Worm (Caenorhabditis elegans) whole organism, young adult: Measurements from ENCODE around the gene srd-27.
A peak's percentile ranks its signal among the peaks of the same experiment; 100 is the strongest.
"Not testable (repeated sequence)": the region's sequence is repeated elsewhere in the genome, so short reads cannot be mapped to it uniquely, and the experiment has no call there.

Source experiments
- B0019.2 ChIP-seq: fragments of 200-800 bp; sonication (Bioruptor generic); conservative IDR thresholded peaks from 2 replicates; pipeline ENCODE4 v1.3.6; 2022; ENCODE audit warnings: missing genetic modification reagents, missing genetic modification characterization, missing compliant biosample characterization
- B0261.1 ChIP-seq: sonication (generic microtip); optimal IDR thresholded peaks from 2 replicates; lab custom pipeline; 2016; ENCODE audit warnings: mild to moderate bottlenecking, missing genetic modification characterization, moderate library complexity, missing compliant biosample characterization
- B0336.3 ChIP-seq: fragments of 200-800 bp; sonication (Bioruptor generic); IDR thresholded peaks from 2 replicates; pipeline ENCODE4 v1.3.6; 2022; ENCODE audit warnings: missing genetic modification characterization, missing compliant biosample characterization
- C17E4.6 ChIP-seq: fragments of 200-800 bp; sonication (Bioruptor generic); IDR thresholded peaks from 2 replicates; pipeline ENCODE4 v1.3.6; 2022; ENCODE audit warnings: missing genetic modification reagents, missing genetic modification characterization, missing compliant biosample characterization
- D2030.7 ChIP-seq: fragments of 200-800 bp; sonication (Bioruptor generic); IDR thresholded peaks from 2 replicates; pipeline ENCODE4 v1.3.6; 2022; ENCODE audit warnings: missing genetic modification reagents, missing genetic modification characterization, missing compliant biosample characterization
- F33H1.4 ChIP-seq: fragments of 200-800 bp; sonication (Bioruptor generic); IDR thresholded peaks from 2 replicates; pipeline ENCODE4 v1.3.6; 2022; ENCODE audit warnings: missing genetic modification reagents, missing genetic modification characterization, missing compliant biosample characterization
- F39B2.1 ChIP-seq: fragments of 200-800 bp; sonication (Bioruptor generic); IDR thresholded peaks from 2 replicates; pipeline ENCODE4 v1.3.6; 2022; ENCODE audit warnings: missing genetic modification reagents, missing genetic modification characterization, missing compliant biosample characterization
- Y53F4B.3 ChIP-seq: fragments of 200-800 bp; sonication (Bioruptor generic); IDR thresholded peaks from 2 replicates; pipeline ENCODE4 v1.3.6; 2022; ENCODE audit warnings: missing genetic modification reagents, missing genetic modification characterization, missing compliant biosample characterization
- Y53G8AR.9 ChIP-seq: fragments of 200-800 bp; sonication (Bioruptor generic); conservative IDR thresholded peaks from 2 replicates; pipeline ENCODE4 v1.3.6; 2022; ENCODE audit warnings: missing genetic modification reagents, missing genetic modification characterization, missing compliant biosample characterization
- Y56A3A.18 ChIP-seq: fragments of 200-800 bp; sonication (Bioruptor generic); IDR thresholded peaks from 2 replicates; pipeline ENCODE4 v1.3.6; 2022; ENCODE audit warnings: missing genetic modification reagents, missing genetic modification characterization, missing compliant biosample characterization
- athp-1 ChIP-seq: sonication (generic microtip); optimal IDR thresholded peaks from 2 replicates; lab custom pipeline; 2017; ENCODE audit warnings: mild to moderate bottlenecking, missing genetic modification characterization, missing compliant biosample characterization
- attf-3 ChIP-seq: fragments of 200-800 bp; sonication (Bioruptor generic); conservative IDR thresholded peaks from 2 replicates; pipeline ENCODE4 v1.3.6; 2022; ENCODE audit warnings: missing genetic modification reagents, missing genetic modification characterization, missing compliant biosample characterization
- attf-6 ChIP-seq: fragments of 200-800 bp; sonication (Bioruptor generic); IDR thresholded peaks from 2 replicates; pipeline ENCODE4 v1.3.6; 2022; ENCODE audit warnings: missing genetic modification reagents, missing genetic modification characterization, missing compliant biosample characterization
- bed-1 ChIP-seq: fragments of 200-800 bp; sonication (Bioruptor generic); IDR thresholded peaks from 2 replicates; pipeline ENCODE4 v1.3.6; 2022; ENCODE audit warnings: missing genetic modification reagents, missing genetic modification characterization, missing compliant biosample characterization
- bed-2 ChIP-seq: fragments of 200-800 bp; sonication (Bioruptor generic); IDR thresholded peaks from 2 replicates; pipeline ENCODE4 v1.3.6; 2022; ENCODE audit warnings: missing genetic modification reagents, missing genetic modification characterization, missing compliant biosample characterization
- cebp-1 ChIP-seq, 2 experiments: fragments of 200-800 bp in 1 of 2; sonication (Bioruptor generic) in 1 of 2; sonication (generic microtip) in 1 of 2; IDR thresholded peaks in 1 of 2; optimal IDR thresholded peaks in 1 of 2; 2 replicates each; pipeline versions ENCODE4 v1.3.6 to Lab custom; 2017 to 2022; ENCODE audit warnings: missing compliant biosample characterization in 2 of 2, missing genetic modification characterization in 2 of 2, mild to moderate bottlenecking in 1 of 2, missing genetic modification reagents in 1 of 2, moderate library complexity in 1 of 2
- cebp-2 ChIP-seq: fragments of 200-800 bp; sonication (Bioruptor generic); IDR thresholded peaks from 2 replicates; pipeline ENCODE4 v1.3.6; 2022; ENCODE audit warnings: missing genetic modification characterization, missing compliant biosample characterization
- ceh-100 ChIP-seq: fragments of 200-800 bp; sonication (Bioruptor generic); IDR thresholded peaks from 2 replicates; pipeline ENCODE4 v1.3.6; 2022; ENCODE audit warnings: missing genetic modification reagents, missing genetic modification characterization, missing compliant biosample characterization
- ceh-40 ChIP-seq: fragments of 200-800 bp; sonication (Bioruptor generic); IDR thresholded peaks from 2 replicates; pipeline ENCODE4 v1.3.6; 2022; ENCODE audit warnings: missing genetic modification characterization, missing compliant biosample characterization
- ceh-58 ChIP-seq: fragments of 200-800 bp; sonication (Bioruptor generic); IDR thresholded peaks from 2 replicates; pipeline ENCODE4 v1.3.6; 2022; ENCODE audit warnings: missing genetic modification characterization, missing compliant biosample characterization
- ceh-91 ChIP-seq: fragments of 200-800 bp; sonication (Bioruptor generic); IDR thresholded peaks from 2 replicates; pipeline ENCODE4 v1.3.6; 2022; ENCODE audit warnings: missing genetic modification reagents, missing genetic modification characterization, missing compliant biosample characterization
- die-1 ChIP-seq: sonication (generic microtip); optimal IDR thresholded peaks from 2 replicates; lab custom pipeline; 2016; ENCODE audit warnings: missing genotype, mild to moderate bottlenecking, missing genetic modification characterization, missing compliant biosample characterization
- dox-1 ChIP-seq: fragments of 200-800 bp; sonication (Bioruptor generic); IDR thresholded peaks from 2 replicates; pipeline ENCODE4 v1.3.6; 2022; ENCODE audit warnings: missing genetic modification reagents, missing genetic modification characterization, missing compliant biosample characterization
- egl-44 ChIP-seq: fragments of 200-800 bp; sonication (Bioruptor generic); IDR thresholded peaks from 2 replicates; pipeline ENCODE4 v1.3.6; 2022; ENCODE audit warnings: missing genetic modification reagents, missing genetic modification characterization, missing compliant biosample characterization
- egrh-3 ChIP-seq: fragments of 200-800 bp; sonication (Bioruptor generic); IDR thresholded peaks from 2 replicates; pipeline ENCODE4 v1.3.6; 2022; ENCODE audit warnings: missing genetic modification reagents, missing genetic modification characterization, missing compliant biosample characterization
- ekl-4 ChIP-seq: fragments of 200-800 bp; sonication (Bioruptor generic); IDR thresholded peaks from 2 replicates; pipeline ENCODE4 v1.3.6; 2022; ENCODE audit warnings: missing genetic modification reagents, missing genetic modification characterization, missing compliant biosample characterization
- fkh-3 ChIP-seq: sonication (generic microtip); optimal IDR thresholded peaks from 2 replicates; lab custom pipeline; 2016; ENCODE audit warnings: mild to moderate bottlenecking, missing genetic modification characterization, missing compliant biosample characterization
- hmg-1.2 ChIP-seq: fragments of 200-800 bp; sonication (Bioruptor generic); IDR thresholded peaks from 2 replicates; pipeline ENCODE4 v1.3.6; 2022; ENCODE audit warnings: missing genetic modification reagents, missing genetic modification characterization, missing compliant biosample characterization
- lin-54 ChIP-seq: fragments of 200-800 bp; sonication (Bioruptor generic); optimal IDR thresholded peaks from 2 replicates; lab custom pipeline; 2018; ENCODE audit warnings: mild to moderate bottlenecking, missing genetic modification characterization, missing compliant biosample characterization
- lir-1 ChIP-seq: fragments of 200-800 bp; sonication (Bioruptor generic); conservative IDR thresholded peaks from 2 replicates; pipeline ENCODE4 v1.3.6; 2022; ENCODE audit warnings: missing genetic modification reagents, missing genetic modification characterization, missing compliant biosample characterization
- madf-6 ChIP-seq: fragments of 200-800 bp; sonication (Bioruptor generic); IDR thresholded peaks from 2 replicates; pipeline ENCODE4 v1.3.6; 2022; ENCODE audit warnings: missing genetic modification reagents, missing genetic modification characterization, missing compliant biosample characterization
- madf-8 ChIP-seq: fragments of 200-800 bp; sonication (Bioruptor generic); conservative IDR thresholded peaks from 2 replicates; pipeline ENCODE4 v1.3.6; 2022; ENCODE audit warnings: missing genetic modification reagents, missing genetic modification characterization, missing compliant biosample characterization
- mcd-1 ChIP-seq: fragments of 200-800 bp; sonication (Bioruptor generic); IDR thresholded peaks from 2 replicates; pipeline ENCODE4 v1.3.6; 2022; ENCODE audit warnings: missing genetic modification reagents, missing genetic modification characterization, missing compliant biosample characterization
- mes-4 ChIP-seq: sonication (generic microtip); optimal IDR thresholded peaks from 2 replicates; lab custom pipeline; 2016; ENCODE audit warnings: missing genotype, missing genetic modification characterization, missing compliant biosample characterization
- nfya-2 ChIP-seq: fragments of 200-800 bp; sonication (Bioruptor generic); IDR thresholded peaks from 2 replicates; pipeline ENCODE4 v1.3.6; 2022; ENCODE audit warnings: missing genetic modification reagents, missing genetic modification characterization, missing compliant biosample characterization
- nfyb-1 ChIP-seq: fragments of 200-800 bp; sonication (Bioruptor generic); IDR thresholded peaks from 2 replicates; pipeline ENCODE4 v1.3.6; 2022; ENCODE audit warnings: missing genetic modification reagents, missing genetic modification characterization, missing compliant biosample characterization
- nhr-120 ChIP-seq: fragments of 200-800 bp; sonication (Bioruptor generic); IDR thresholded peaks from 2 replicates; pipeline ENCODE4 v1.3.6; 2022; ENCODE audit warnings: missing genetic modification characterization, missing compliant biosample characterization
- nhr-179 ChIP-seq: sonication (generic microtip); optimal IDR thresholded peaks from 2 replicates; lab custom pipeline; 2016; ENCODE audit warnings: mild to moderate bottlenecking, missing genetic modification characterization, missing compliant biosample characterization
- pha-4 ChIP-seq: fragments of 150-350 bp; sonication (generic microtip); optimal IDR thresholded peaks from 2 replicates; lab custom pipeline; 2014; ENCODE audit warnings: missing biosample characterization, missing genetic modification reagents, missing genetic modification characterization
- rcor-1 ChIP-seq: fragments of 200-800 bp; sonication (Bioruptor generic); IDR thresholded peaks from 2 replicates; pipeline ENCODE4 v1.3.6; 2022; ENCODE audit warnings: missing genetic modification reagents, missing genetic modification characterization, missing compliant biosample characterization
- rpc-1 ChIP-seq, 2 experiments: fragments of 150-350 bp in 1 of 2; sonication (generic microtip) in 1 of 2; optimal IDR thresholded peaks; 2 replicates each; lab custom pipeline; 2014 to 2018; ENCODE audit warnings: missing biosample characterization in 1 of 2, missing genetic modification characterization in 1 of 2, missing genetic modification reagents in 1 of 2, missing genotype in 1 of 2
- sea-2 ChIP-seq: fragments of 200-800 bp; sonication (Bioruptor generic); IDR thresholded peaks from 2 replicates; pipeline ENCODE4 v1.3.6; 2022; ENCODE audit warnings: missing genetic modification characterization, missing compliant biosample characterization
- tbp1 ChIP-seq: fragments of 200-800 bp; sonication (Bioruptor generic); optimal IDR thresholded peaks from 2 replicates; lab custom pipeline; 2018; ENCODE audit warnings: mild to moderate bottlenecking, missing genetic modification characterization, missing compliant biosample characterization
- ztf-28 ChIP-seq: fragments of 200-800 bp; sonication (Bioruptor generic); IDR thresholded peaks from 2 replicates; pipeline ENCODE4 v1.3.6; 2022; ENCODE audit warnings: missing genetic modification reagents, missing genetic modification characterization, missing compliant biosample characterization

Gene srd-27

ce11 chrV:15766122-15766594 lies 37.0 kb upstream of the srd-27 start, which contains the start of the genes haf-3 and F57A10.2 (continued):
- no peak for TF ChIP-seq cebp-1 (GFP tag; IDR thresholded peaks at IDR 0.05; lab: Robert Waterston, UW)
- TF ChIP-seq cebp-1 (tag; optimal IDR thresholded peaks at IDR 0.05; lab: Kevin White, UChicago), result peak; percentile 81
- TF ChIP-seq lin-54 (GFP tag; lab: Kevin White, UChicago), result peak; percentile 99
- no peak for TF ChIP-seq B0019.2 (GFP tag; lab: Robert Waterston, UW)
- peak; percentile 71 for TF ChIP-seq Y56A3A.18 (GFP tag; lab: Robert Waterston, UW)
- TF ChIP-seq athp-1 (tag; lab: Kevin White, UChicago), result no peak
- TF ChIP-seq fkh-3, result no peak
- no peak for TF ChIP-seq egl-44 (GFP tag; lab: Robert Waterston, UW)
- no peak for TF ChIP-seq nhr-179 (tag; lab: Kevin White, UChicago)
- TF ChIP-seq hmg-1.2 (GFP tag; lab: Robert Waterston, UW), result peak; percentile 57
- TF ChIP-seq B0336.3, result peak; percentile 86
- peak; percentile 93 for TF ChIP-seq dox-1
- TF ChIP-seq pha-4 (tag; lab: Kevin White, UChicago), result peak; percentile 86
- no peak for TF ChIP-seq nfya-2 (GFP tag; lab: Robert Waterston, UW)
- no peak for TF ChIP-seq die-1

ce11 chrV:15767385-15767784 lies 35.8 kb upstream of the srd-27 start:
- peak; percentile 66 for TF ChIP-seq Y56A3A.18 (GFP tag; lab: Robert Waterston, UW)
- peak; percentile 86; the same call in 1 of the 2 replicates for TF ChIP-seq nhr-120
- not testable (repeated sequence) for TF ChIP-seq rpc-1 (optimal IDR thresholded peaks at IDR 0.05; lab: Kevin White, UChicago); cebp-1 (tag; optimal IDR thresholded peaks at IDR 0.05; lab: Kevin White, UChicago)
- peak; percentile 61 for TF ChIP-seq rpc-1 (tag; optimal IDR thresholded peaks at IDR 0.05; lab: Kevin White, UChicago)
- TF ChIP-seq ceh-100 (GFP tag; lab: Robert Waterston, UW), result peak; percentile 74
- TF ChIP-seq egrh-3 (GFP tag; lab: Robert Waterston, UW), result peak; percentile 41; the same call in 1 of the 2 replicates
- 0 out of 2 replicates have a peak, but pooled peaks have one; percentile 35 for TF ChIP-seq attf-3 (GFP tag; lab: Robert Waterston, UW)
- TF ChIP-seq bed-1, result peak; percentile 84; the same call in 1 of the 2 replicates
- peak; percentile 89 for TF ChIP-seq attf-6 (GFP tag; lab: Robert Waterston, UW)
- TF ChIP-seq cebp-2 (GFP tag; lab: Robert Waterston, UW), result peak; percentile 94; the same call in 1 of the 2 replicates
- peak; percentile 79 for TF ChIP-seq mcd-1 (GFP tag; lab: Robert Waterston, UW)
- TF ChIP-seq mes-4 (tag; lab: Kevin White, UChicago), result peak; percentile 22
- TF ChIP-seq D2030.7 (GFP tag; lab: Robert Waterston, UW), result peak; percentile 89
- TF ChIP-seq ceh-91 (GFP tag; lab: Robert Waterston, UW), result 0 out of 2 replicates have a peak, but pooled peaks have one; percentile 19
- TF ChIP-seq B0261.1, result peak; percentile 60
- peak; percentile 87 for TF ChIP-seq nfyb-1 (GFP tag; lab: Robert Waterston, UW)
- peak; percentile 52 for TF ChIP-seq lin-54 (GFP tag; lab: Kevin White, UChicago)
- peak; percentile 27; the same call in 1 of the 2 replicates for TF ChIP-seq F33H1.4
- peak; percentile 39 for TF ChIP-seq madf-8 (GFP tag; lab: Robert Waterston, UW)
- TF ChIP-seq C17E4.6, result peak; percentile 84
- peak; percentile 59 for TF ChIP-seq cebp-1 (GFP tag; IDR thresholded peaks at IDR 0.05; lab: Robert Waterston, UW)
- TF ChIP-seq Y53F4B.3 (GFP tag; lab: Robert Waterston, UW), result peak; percentile 76
- TF ChIP-seq tbp1 (GFP tag; lab: Kevin White, UChicago), result peak; percentile 82
- peak; percentile 74 for TF ChIP-seq F39B2.1 (GFP tag; lab: Robert Waterston, UW)
- TF ChIP-seq ceh-40 (GFP tag; lab: Robert Waterston, UW), result 0 out of 2 replicates have a peak, but pooled peaks have one; percentile 40
- peak; percentile 85 for TF ChIP-seq ekl-4
- TF ChIP-seq madf-6, result peak; percentile 79
- TF ChIP-seq ztf-28, result peak; percentile 77; the same call in 1 of the 2 replicates
- TF ChIP-seq B0019.2 (GFP tag; lab: Robert Waterston, UW), result peak; percentile 53
- peak; percentile 95 for TF ChIP-seq egl-44 (GFP tag; lab: Robert Waterston, UW)
- 0 out of 2 replicates have a peak, but pooled peaks have one; percentile 37 for TF ChIP-seq lir-1 (GFP tag; lab: Robert Waterston, UW)
- TF ChIP-seq rcor-1 (GFP tag; lab: Robert Waterston, UW), result peak; percentile 80
- peak; percentile 85 for TF ChIP-seq bed-2
- TF ChIP-seq sea-2 (GFP tag; lab: Robert Waterston, UW), result 0 out of 2 replicates have a peak, but pooled peaks have one; percentile 60
- peak; percentile 91 for TF ChIP-seq ceh-58 (GFP tag; lab: Robert Waterston, UW)
- peak; percentile 83 for TF ChIP-seq dox-1
- peak; percentile 65 for TF ChIP-seq hmg-1.2 (GFP tag; lab: Robert Waterston, UW)
- peak; percentile 84 for TF ChIP-seq Y53G8AR.9 (GFP tag; lab: Robert Waterston, UW)
